Fruit fly (Drosophila melanogaster) whole organism, embryonic: ENCODE data around the gene Est-P.
A peak's percentile ranks its signal among the peaks of the same experiment; 100 is the strongest.

ENCODE experiments used
- Atf3 ChIP-seq: fragments of 200-800 bp; sonication (Bioruptor generic); optimal IDR thresholded peaks from 3 replicates; lab custom pipeline; 2016; ENCODE audit warnings: missing biosample characterization, missing genetic modification characterization
- B-H1 ChIP-seq: fragments of 200-800 bp; sonication (Bioruptor generic); IDR thresholded peaks from 3 replicates; pipeline ENCODE4 v1.3.6; 2022; ENCODE audit warnings: missing biosample characterization, missing genetic modification characterization
- Bteb2 ChIP-seq: fragments of 200-800 bp; sonication (Bioruptor generic); optimal IDR thresholded peaks from 2 replicates; lab custom pipeline; 2016; ENCODE audit warnings: missing biosample characterization, missing genetic modification characterization
- CG10274 ChIP-seq: fragments of 200-800 bp; sonication (Bioruptor generic); optimal IDR thresholded peaks from 3 replicates; lab custom pipeline; 2017; ENCODE audit warnings: missing biosample characterization, mild to moderate bottlenecking, missing genetic modification characterization
- CG11560 ChIP-seq: fragments of 200-800 bp; sonication (Bioruptor generic); IDR thresholded peaks from 3 replicates; pipeline ENCODE4 v1.3.6; 2022; ENCODE audit warnings: missing biosample characterization, missing genetic modification characterization
- CG13296 ChIP-seq: fragments of 200-800 bp; sonication (Bioruptor generic); optimal IDR thresholded peaks from 3 replicates; lab custom pipeline; 2018; ENCODE audit warnings: missing biosample characterization, mild to moderate bottlenecking, missing genetic modification characterization
- CG14014 ChIP-seq: fragments of 200-800 bp; sonication (Bioruptor generic); IDR thresholded peaks from 2 replicates; pipeline ENCODE4 v1.3.6; 2022; ENCODE audit warnings: missing biosample characterization, missing genetic modification characterization
- CG14710 ChIP-seq: fragments of 200-800 bp; sonication (Bioruptor generic); optimal IDR thresholded peaks from 3 replicates; lab custom pipeline; 2019; ENCODE audit warnings: missing biosample characterization, mild to moderate bottlenecking, missing genetic modification characterization, moderate library complexity
- CG18619 ChIP-seq: fragments of 200-800 bp; sonication (Bioruptor generic); optimal IDR thresholded peaks from 3 replicates; lab custom pipeline; 2017; ENCODE audit warnings: missing biosample characterization, mild to moderate bottlenecking, missing genetic modification characterization
- CG2129 ChIP-seq: fragments of 200-800 bp; sonication (Bioruptor generic); IDR thresholded peaks from 2 replicates; pipeline ENCODE4 v1.3.6; 2022; ENCODE audit warnings: missing biosample characterization, missing genetic modification characterization; ENCODE audit not compliant: partially characterized antibody
- CG30431 ChIP-seq: fragments of 200-800 bp; sonication (Bioruptor generic); optimal IDR thresholded peaks from 2 replicates; lab custom pipeline; 2017; ENCODE audit warnings: missing biosample characterization, missing genetic modification characterization
- CG34422 ChIP-seq: fragments of 200-800 bp; sonication (Bioruptor generic); IDR thresholded peaks from 3 replicates; pipeline ENCODE4 v1.3.6; 2022; ENCODE audit warnings: missing biosample characterization, missing genetic modification characterization
- CG3847 ChIP-seq: fragments of 200-800 bp; sonication (Bioruptor generic); IDR thresholded peaks from 2 replicates; pipeline ENCODE4 v1.3.6; 2022; ENCODE audit warnings: missing biosample characterization, missing genetic modification characterization
- CG4424 ChIP-seq: fragments of 200-800 bp; sonication (Bioruptor generic); optimal IDR thresholded peaks from 3 replicates; lab custom pipeline; 2016; ENCODE audit warnings: missing biosample characterization, missing genetic modification characterization
- CG7745 ChIP-seq: fragments of 200-800 bp; sonication (Bioruptor generic); optimal IDR thresholded peaks from 2 replicates; lab custom pipeline; 2018; ENCODE audit warnings: missing biosample characterization, mild to moderate bottlenecking, missing genetic modification characterization, moderate library complexity
- CG7963 ChIP-seq: fragments of 200-800 bp; sonication (Bioruptor generic); IDR thresholded peaks from 3 replicates; pipeline ENCODE4 v1.3.6; 2022; ENCODE audit warnings: missing biosample characterization, missing genetic modification characterization; ENCODE audit not compliant: partially characterized antibody
- CG8281 ChIP-seq: fragments of 200-800 bp; sonication (Bioruptor generic); optimal IDR thresholded peaks from 2 replicates; lab custom pipeline; 2018; ENCODE audit warnings: missing biosample characterization, mild to moderate bottlenecking, missing genetic modification characterization, moderate library complexity
- CG8765 ChIP-seq: fragments of 200-800 bp; sonication (Bioruptor generic); IDR thresholded peaks from 2 replicates; pipeline ENCODE4 v1.3.6; 2022; ENCODE audit warnings: missing biosample characterization, missing genetic modification characterization
- CG9609 ChIP-seq: fragments of 200-800 bp; sonication (Bioruptor generic); optimal IDR thresholded peaks from 3 replicates; lab custom pipeline; 2016; ENCODE audit warnings: missing biosample characterization, missing genetic modification characterization
- Camta ChIP-seq: fragments of 200-800 bp; sonication (Bioruptor generic); optimal IDR thresholded peaks from 2 replicates; lab custom pipeline; 2016; ENCODE audit warnings: missing biosample characterization, missing genetic modification characterization
- CoRest ChIP-seq: fragments of 200-800 bp; sonication (Bioruptor generic); optimal IDR thresholded peaks from 3 replicates; lab custom pipeline; 2018; ENCODE audit warnings: missing biosample characterization, mild to moderate bottlenecking, missing genetic modification characterization, moderate library complexity
- CrebB ChIP-seq: fragments of 200-800 bp; sonication (Bioruptor generic); optimal IDR thresholded peaks from 3 replicates; lab custom pipeline; 2018; ENCODE audit warnings: missing biosample characterization, mild to moderate bottlenecking, missing genetic modification characterization
- Dbx ChIP-seq: fragments of 200-800 bp; sonication (Bioruptor generic); IDR thresholded peaks from 3 replicates; pipeline ENCODE4 v1.3.6; 2022; ENCODE audit warnings: missing biosample characterization, missing genetic modification characterization
- Dp ChIP-seq: fragments of 200-800 bp; sonication (Bioruptor generic); optimal IDR thresholded peaks from 2 replicates; lab custom pipeline; 2018; ENCODE audit warnings: missing biosample characterization, mild to moderate bottlenecking, missing genetic modification characterization, moderate library complexity
- E2f2 ChIP-seq: fragments of 200-800 bp; sonication (Bioruptor generic); IDR thresholded peaks from 2 replicates; pipeline ENCODE4 v1.3.6; 2022; ENCODE audit warnings: missing biosample characterization, missing genetic modification characterization
- Fer1 ChIP-seq: fragments of 200-800 bp; sonication (Bioruptor generic); optimal IDR thresholded peaks from 2 replicates; lab custom pipeline; 2017; ENCODE audit warnings: missing biosample characterization, mild to moderate bottlenecking, missing genetic modification characterization
- Hr78 ChIP-seq, 2 experiments: fragments of 200-800 bp in 1 of 2; fragments of >200 bp in 1 of 2; sonication (Bioruptor generic) in 1 of 2; optimal IDR thresholded peaks; 2 replicates each; lab custom pipeline; 2017 to 2019; ENCODE audit warnings: missing biosample characterization in 2 of 2, missing genetic modification characterization in 2 of 2, mild to moderate bottlenecking in 1 of 2, moderate library complexity in 1 of 2
- MBD-R2 ChIP-seq: fragments of 200-800 bp; sonication (Bioruptor generic); IDR thresholded peaks from 2 replicates; pipeline ENCODE4 v1.3.6; 2022; ENCODE audit warnings: missing biosample characterization, missing genetic modification characterization
- Oaz ChIP-seq: fragments of 200-800 bp; sonication (Bioruptor generic); IDR thresholded peaks from 2 replicates; pipeline ENCODE4 v1.3.6; 2022; ENCODE audit warnings: missing biosample characterization, missing genetic modification characterization
- Sry-β ChIP-seq: fragments of 200-800 bp; sonication (Bioruptor generic); optimal IDR thresholded peaks from 2 replicates; lab custom pipeline; 2018; ENCODE audit warnings: missing biosample characterization, mild to moderate bottlenecking, missing genetic modification characterization, moderate library complexity
- abd-A ChIP-seq: fragments of 200-800 bp; sonication (Bioruptor generic); optimal IDR thresholded peaks from 3 replicates; lab custom pipeline; 2019; ENCODE audit warnings: missing biosample characterization, mild to moderate bottlenecking, missing genetic modification characterization, moderate library complexity
- ap ChIP-seq: fragments of 200-800 bp; sonication (Bioruptor generic); IDR thresholded peaks from 2 replicates; pipeline ENCODE4 v1.3.6; 2022; ENCODE audit warnings: missing biosample characterization, missing genetic modification characterization
- cad ChIP-seq: fragments of >200 bp; optimal IDR thresholded peaks from 2 replicates; lab custom pipeline; 2017; ENCODE audit warnings: missing biosample characterization, missing genetic modification characterization
- chn ChIP-seq: fragments of 200-800 bp; sonication (Bioruptor generic); optimal IDR thresholded peaks from 2 replicates; lab custom pipeline; 2016; ENCODE audit warnings: missing biosample characterization, missing genetic modification characterization
- dmrt11E ChIP-seq: fragments of 200-800 bp; sonication (Bioruptor generic); optimal IDR thresholded peaks from 3 replicates; lab custom pipeline; 2018; ENCODE audit warnings: missing biosample characterization, mild to moderate bottlenecking, missing genetic modification characterization, moderate library complexity
- emc ChIP-seq: fragments of 200-800 bp; sonication (Bioruptor generic); optimal IDR thresholded peaks from 2 replicates; lab custom pipeline; 2016; ENCODE audit warnings: missing biosample characterization, missing genetic modification characterization
- ems ChIP-seq: fragments of 200-800 bp; sonication (Bioruptor generic); optimal IDR thresholded peaks from 3 replicates; lab custom pipeline; 2016; ENCODE audit warnings: missing biosample characterization, missing genetic modification characterization
- fru ChIP-seq: fragments of >200 bp; optimal IDR thresholded peaks from 2 replicates; lab custom pipeline; 2017
- hbn ChIP-seq: fragments of 200-800 bp; sonication (Bioruptor generic); IDR thresholded peaks from 2 replicates; pipeline ENCODE4 v1.3.6; 2022; ENCODE audit warnings: missing biosample characterization, missing genetic modification characterization; ENCODE audit not compliant: partially characterized antibody
- her ChIP-seq: fragments of 200-800 bp; sonication (Bioruptor generic); optimal IDR thresholded peaks from 2 replicates; lab custom pipeline; 2016; ENCODE audit warnings: missing biosample characterization, missing genetic modification characterization
- jing ChIP-seq: fragments of 200-800 bp; sonication (Bioruptor generic); optimal IDR thresholded peaks from 2 replicates; lab custom pipeline; 2018; ENCODE audit warnings: missing biosample characterization, mild to moderate bottlenecking, missing genetic modification characterization
- kay ChIP-seq: fragments of 200-800 bp; sonication (Bioruptor generic); optimal IDR thresholded peaks from 2 replicates; lab custom pipeline; 2016; ENCODE audit warnings: missing biosample characterization, missing genetic modification characterization
- lbe ChIP-seq: fragments of 200-800 bp; sonication (Bioruptor generic); optimal IDR thresholded peaks from 2 replicates; lab custom pipeline; 2016; ENCODE audit warnings: missing biosample characterization, mild to moderate bottlenecking, missing genetic modification characterization
- maf-S ChIP-seq: fragments of 200-800 bp; sonication (Bioruptor generic); optimal IDR thresholded peaks from 2 replicates; lab custom pipeline; 2016; ENCODE audit warnings: missing biosample characterization, missing genetic modification characterization
- nmo ChIP-seq: fragments of 200-800 bp; sonication (Bioruptor generic); optimal IDR thresholded peaks from 2 replicates; lab custom pipeline; 2018; ENCODE audit warnings: missing biosample characterization, mild to moderate bottlenecking, missing genetic modification characterization, moderate library complexity
- odd ChIP-seq: fragments of 200-800 bp; sonication (Bioruptor generic); optimal IDR thresholded peaks from 2 replicates; lab custom pipeline; 2017; ENCODE audit warnings: missing biosample characterization, mild to moderate bottlenecking, missing genetic modification characterization
- rib ChIP-seq: fragments of 200-800 bp; sonication (Bioruptor generic); IDR thresholded peaks from 2 replicates; pipeline ENCODE4 v1.3.6; 2022; ENCODE audit warnings: missing biosample characterization, missing genetic modification characterization
- tna ChIP-seq: fragments of 200-800 bp; sonication (Bioruptor generic); IDR thresholded peaks from 2 replicates; pipeline ENCODE4 v1.3.6; 2022; ENCODE audit warnings: missing biosample characterization, missing genetic modification characterization; ENCODE audit not compliant: partially characterized antibody
- tup ChIP-seq: fragments of 200-800 bp; sonication (Bioruptor generic); optimal IDR thresholded peaks from 2 replicates; lab custom pipeline; 2016; ENCODE audit warnings: missing biosample characterization, mild to moderate bottlenecking, missing genetic modification characterization, moderate library complexity

Gene Est-P

DNA sequence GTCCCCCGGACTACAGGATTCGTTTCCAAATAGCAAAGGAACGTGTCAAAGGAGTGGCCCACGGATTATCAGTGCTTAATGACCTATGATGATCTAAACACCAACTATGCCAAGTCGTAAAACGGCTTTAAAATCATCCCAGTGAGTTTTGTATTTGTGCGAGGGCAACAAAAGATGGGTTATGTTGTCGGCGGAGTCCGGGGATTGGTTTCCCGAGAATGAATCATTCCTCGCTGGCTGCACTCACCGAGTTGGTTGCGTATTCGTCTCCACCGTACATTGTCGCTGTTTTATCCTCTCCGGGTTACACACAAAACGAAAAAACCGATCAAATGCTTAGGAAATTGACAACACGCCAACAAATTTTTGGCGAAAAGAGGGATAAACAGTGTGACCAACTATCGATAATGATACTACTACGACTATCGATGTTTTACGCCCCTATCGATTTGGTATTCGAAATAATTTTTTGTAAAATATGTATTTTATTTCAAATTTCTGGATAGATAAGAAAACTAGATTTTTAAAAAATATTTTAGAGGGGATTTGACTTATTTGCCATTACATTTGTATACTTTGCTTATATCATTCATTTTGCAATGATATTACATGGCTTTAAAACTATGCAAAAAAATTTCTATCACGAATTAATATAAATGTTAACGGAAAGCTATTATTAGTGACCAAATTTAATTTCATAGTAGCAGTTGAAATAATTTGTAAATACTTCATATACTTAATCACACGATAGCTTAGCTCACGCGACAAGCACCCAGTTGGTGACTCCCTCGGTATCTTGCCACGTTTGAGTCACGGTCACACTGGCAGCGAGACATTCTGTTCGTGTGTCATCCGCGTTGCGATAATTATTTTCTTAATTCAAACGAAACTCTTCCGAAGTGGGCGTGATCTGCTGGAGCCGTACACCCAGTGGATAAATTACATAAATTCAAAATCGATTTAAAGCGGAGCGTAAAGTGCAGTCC, 44.5 kb upstream of the Est-P start, which contains the start of the genes eIF3l and Nrx-IV (continued):
- peak; percentile 59; the same call in 1 of the 2 replicates for TF ChIP-seq hbn (GFP tag; lab: Robert Waterston, UW)
- no peak for TF ChIP-seq CG10274 (GFP tag; lab: Kevin White, UChicago)
- TF ChIP-seq emc: no peak
- no peak for TF ChIP-seq ap (GFP tag; lab: Robert Waterston, UW)
- TF ChIP-seq Fer1 (GFP tag; lab: Kevin White, UChicago): no peak
- TF ChIP-seq odd (GFP tag; lab: Kevin White, UChicago): no peak
- TF ChIP-seq lbe: no peak
- TF ChIP-seq CG9609 (GFP tag; lab: Kevin White, UChicago): no peak
- TF ChIP-seq CG14014 (GFP tag; lab: Robert Waterston, UW): no peak
- TF ChIP-seq Hr78 (GFP tag; optimal IDR thresholded peaks at IDR 0.05; lab: Kevin White, UChicago): no peak
- TF ChIP-seq nmo (GFP tag; lab: Kevin White, UChicago): peak; percentile 35
- TF ChIP-seq CG8281 (tag; lab: Kevin White, UChicago): no peak
- no peak for TF ChIP-seq CG34422
- no peak for TF ChIP-seq fru (lab: Kevin White, UChicago)
- TF ChIP-seq Sry-β: no peak
- TF ChIP-seq CG3847 (GFP tag; lab: Robert Waterston, UW): no peak
- TF ChIP-seq CG11560: no peak
- TF ChIP-seq CrebB: no peak
- peak; percentile 5 for TF ChIP-seq Dp
- no peak for TF ChIP-seq CG13296 (GFP tag; lab: Kevin White, UChicago)
- peak; percentile 60 for TF ChIP-seq CG14710 (tag; lab: Kevin White, UChicago)
- TF ChIP-seq chn (GFP tag; lab: Kevin White, UChicago): no peak
- TF ChIP-seq cad (GFP tag; lab: Kevin White, UChicago): no peak
- TF ChIP-seq dmrt11E: no peak
- no peak for TF ChIP-seq CG7745
- TF ChIP-seq E2f2 (GFP tag; lab: Robert Waterston, UW): no peak
- TF ChIP-seq abd-A (tag; lab: Kevin White, UChicago): no peak
- TF ChIP-seq Camta (GFP tag; lab: Kevin White, UChicago): no peak
- TF ChIP-seq CG4424 (GFP tag; lab: Kevin White, UChicago): no peak
- TF ChIP-seq tup: no peak
- TF ChIP-seq CG30431 (GFP tag; lab: Kevin White, UChicago): no peak
- TF ChIP-seq CG8765: no peak
- TF ChIP-seq rib: no peak
- no peak for TF ChIP-seq ems (GFP tag; lab: Kevin White, UChicago)
- 0 out of 2 replicates have a peak, but pooled peaks have one; percentile 22 for TF ChIP-seq tna
- no peak for TF ChIP-seq CG2129 (GFP tag; lab: Robert Waterston, UW)
- TF ChIP-seq CoRest (tag; lab: Kevin White, UChicago): no peak
- no peak for TF ChIP-seq Atf3 (GFP tag; lab: Kevin White, UChicago)
- TF ChIP-seq Oaz (GFP tag; lab: Robert Waterston, UW): no peak
- no peak for TF ChIP-seq CG18619
- no peak for TF ChIP-seq Dbx
- TF ChIP-seq kay (GFP tag; lab: Kevin White, UChicago): peak; percentile 35
- no peak for TF ChIP-seq her (GFP tag; lab: Kevin White, UChicago)
- no peak for TF ChIP-seq maf-S
- no peak for TF ChIP-seq jing (GFP tag; lab: Kevin White, UChicago)
- peak; percentile 15; the same call in 1 of the 2 replicates for TF ChIP-seq MBD-R2 (GFP tag; lab: Robert Waterston, UW)
- TF ChIP-seq B-H1: no peak
- peak; percentile 4; the same call in 1 of the 3 replicates for TF ChIP-seq CG7963 (GFP tag; lab: Robert Waterston, UW)
- TF ChIP-seq Bteb2 (GFP tag; lab: Kevin White, UChicago): peak; percentile 1
